Worm (Caenorhabditis elegans): Measurements from ENCODE around the gene F55C12.2.

Gene F55C12.2

DNA sequence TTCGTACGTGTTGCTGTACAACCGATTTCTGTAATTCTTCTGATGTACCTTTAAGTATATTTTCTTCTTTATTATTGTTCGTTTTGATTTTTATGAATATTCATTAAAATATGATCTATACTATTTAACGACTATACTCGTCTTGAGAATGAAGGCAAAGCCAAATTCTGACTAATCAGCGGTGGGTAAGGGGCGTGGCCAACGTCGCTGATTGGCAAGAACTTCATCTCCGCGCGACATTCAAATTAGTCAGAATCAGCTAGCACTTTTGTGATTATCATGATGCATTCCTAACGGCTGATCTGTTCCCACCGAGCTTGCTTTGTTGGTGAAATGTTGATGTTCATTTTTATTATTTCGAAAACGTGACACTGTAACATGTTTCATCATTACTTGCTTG, 9.7 kb upstream of the F55C12.2 start:
- TF ChIP-seq aha-1 (tag) (no peak), Y75B8A.6 (GFP tag; IDR thresholded peaks at IDR 0.05) (no peak), lin-15B (tag; optimal IDR thresholded peaks at IDR 0.05) (no peak), aly-2 (tag; optimal IDR thresholded peaks at IDR 0.05) (no peak), mes-2 (tag; optimal IDR thresholded peaks at IDR 0.05; ENCODE audit: poor library complexity, severe bottlenecking) (peak; percentile 35), ama-1 (optimal IDR thresholded peaks at IDR 0.05) (peak; percentile 36), nhr-41 (GFP tag; IDR thresholded peaks at IDR 0.05) (no peak), lin-29 (GFP tag; IDR thresholded peaks at IDR 0.05) (no peak), php-3 (GFP tag; IDR thresholded peaks at IDR 0.05) (0 out of 2 replicates have a peak, but pooled peaks have one; percentile 20), T26A8.4 (GFP tag; IDR thresholded peaks at IDR 0.05) (no peak), dmd-6 (GFP tag; IDR thresholded peaks at IDR 0.05) (no peak), nhr-28 (tag; optimal IDR thresholded peaks at IDR 0.05) (peak; percentile 24)

DNA sequence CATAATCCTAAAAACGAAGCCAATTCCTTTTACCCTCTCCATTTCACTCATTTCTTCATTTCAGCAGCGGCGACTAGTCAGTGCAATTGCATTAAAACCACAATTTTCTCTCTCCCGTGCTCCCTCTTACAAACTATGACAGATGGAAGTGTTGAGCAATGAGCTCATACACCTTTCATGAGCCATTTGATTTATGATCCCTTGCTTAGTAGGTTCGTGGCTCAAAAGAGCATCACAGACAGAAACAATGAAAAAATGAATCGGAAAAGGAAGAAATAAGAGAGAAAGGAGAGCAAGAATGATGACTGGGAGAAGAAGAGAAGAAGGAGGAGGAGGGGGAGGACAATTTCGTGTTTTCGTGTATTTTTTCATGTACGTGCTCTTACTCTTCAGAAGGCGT, 5.1 kb upstream of the F55C12.2 start:
- TF ChIP-seq gei-8 (GFP tag; optimal IDR thresholded peaks at IDR 0.05) (no peak), ceh-20 (GFP tag; IDR thresholded peaks at IDR 0.05) (peak; percentile 35; the same call in 1 of the 2 replicates), unc-62 (GFP tag; optimal IDR thresholded peaks at IDR 0.05 in 1 of 2) (peak in 1 of 2 experiments; percentile 93), unc-62 (tag; optimal IDR thresholded peaks at IDR 0.05) (no peak)

DNA sequence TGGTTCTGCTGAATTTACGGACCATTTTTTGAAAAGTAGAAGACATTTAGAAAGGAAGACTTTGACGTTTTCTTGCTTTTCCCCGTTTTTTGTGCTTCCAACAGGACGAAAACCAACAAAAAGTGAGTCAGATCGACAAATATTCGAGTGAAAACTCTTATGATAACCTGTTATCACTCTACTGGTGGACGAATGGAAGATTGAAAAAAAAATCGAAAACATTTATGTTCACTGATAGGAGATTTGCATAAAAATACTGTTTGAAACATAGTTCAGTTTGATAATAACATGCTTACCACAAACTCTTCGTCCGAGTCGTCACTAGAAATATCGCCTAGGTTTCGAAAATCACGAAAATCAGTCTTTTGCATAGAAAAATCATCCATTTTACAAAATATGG, 4.2 kb upstream of the F55C12.2 start:
- TF ChIP-seq nhr-28 (tag; optimal IDR thresholded peaks at IDR 0.05) (peak; percentile 76), ama-1 (optimal IDR thresholded peaks at IDR 0.05) (no peak), zip-2 (tag; optimal IDR thresholded peaks at IDR 0.05) (no peak), egl-43 (GFP tag; IDR thresholded peaks at IDR 0.05) (no peak), pqm-1 (tag; optimal IDR thresholded peaks at IDR 0.05) (peak; percentile 25), arid-1 (GFP tag; conservative IDR thresholded peaks at IDR 0.05) (no peak), dve-1 (tag; optimal IDR thresholded peaks at IDR 0.05; ENCODE audit: insufficient read depth) (peak; percentile 0), hlh-11 (tag; optimal IDR thresholded peaks at IDR 0.05) (peak; percentile 16), gei-8 (GFP tag; optimal IDR thresholded peaks at IDR 0.05) (no peak), daf-16 (GFP tag; optimal IDR thresholded peaks at IDR 0.05) (no peak), daf-16 (tag; optimal IDR thresholded peaks at IDR 0.05) (peak; percentile 56)

DNA sequence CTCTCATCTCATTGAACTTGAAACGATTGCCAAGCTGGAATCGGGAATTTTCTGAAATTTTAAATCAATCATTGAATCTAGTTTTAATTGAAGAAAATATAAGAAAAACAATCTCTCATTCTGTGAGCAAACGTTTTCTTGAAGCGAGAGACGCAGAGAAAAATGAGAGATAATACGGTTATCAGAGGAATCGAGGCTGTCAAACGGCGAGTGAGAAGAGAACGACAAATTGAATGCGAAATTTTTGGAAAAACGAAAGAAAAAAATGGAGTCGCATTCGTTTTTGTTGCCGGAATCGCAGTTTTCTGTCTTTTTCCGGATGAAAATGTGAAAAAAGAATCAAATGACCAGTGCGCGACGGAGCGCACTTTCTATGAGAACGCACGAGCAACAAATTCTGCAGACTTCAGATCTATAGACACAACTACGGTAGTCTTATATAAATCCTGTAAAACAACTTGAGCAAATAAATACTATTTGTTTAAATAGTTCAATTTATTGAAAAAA, 3.0 kb upstream of the F55C12.2 start, which contains the start of gene tex-2:
Gene tex-2 (minus strand): TSS at position 51 of the 507 bp plus-strand sequence.
- TF ChIP-seq dve-1 (tag; optimal IDR thresholded peaks at IDR 0.05; ENCODE audit: insufficient read depth): peak; percentile 86
- no peak for TF ChIP-seq zfp-2 (tag; optimal IDR thresholded peaks at IDR 0.05)
- peak; percentile 10 for TF ChIP-seq lin-13 (GFP tag; optimal IDR thresholded peaks at IDR 0.05)
- TF ChIP-seq nhr-10 (tag; optimal IDR thresholded peaks at IDR 0.05): no peak
- no peak for TF ChIP-seq spr-1 (tag; optimal IDR thresholded peaks at IDR 0.05)
- TF ChIP-seq mes-2 (tag; optimal IDR thresholded peaks at IDR 0.05; ENCODE audit: poor library complexity, severe bottlenecking): peak; percentile 71
- peak; percentile 2 for TF ChIP-seq dpl-1 (GFP tag; optimal IDR thresholded peaks at IDR 0.05)
- peak; percentile 49 for TF ChIP-seq unc-130 (GFP tag; optimal IDR thresholded peaks at IDR 0.05)
- TF ChIP-seq set-16 (GFP tag; IDR thresholded peaks at IDR 0.05): no peak
- TF ChIP-seq dmd-6 (GFP tag; IDR thresholded peaks at IDR 0.05): peak; percentile 79
- TF ChIP-seq arid-1 (GFP tag; conservative IDR thresholded peaks at IDR 0.05): no peak
- TF ChIP-seq mdl-1 (tag; optimal IDR thresholded peaks at IDR 0.05): peak in 1 of 2 experiments; percentile 24
- no peak for TF ChIP-seq daf-16 (GFP tag; optimal IDR thresholded peaks at IDR 0.05)
- TF ChIP-seq daf-16 (tag; optimal IDR thresholded peaks at IDR 0.05): peak; percentile 64
- TF ChIP-seq hlh-11 (tag; optimal IDR thresholded peaks at IDR 0.05): peak; percentile 72
- peak in 1 of 2 experiments; percentile 30 for TF ChIP-seq lsy-2 (tag; optimal IDR thresholded peaks at IDR 0.05)
- TF ChIP-seq T20F7.1 (GFP tag; optimal IDR thresholded peaks at IDR 0.05): peak; percentile 68
- peak; percentile 26 for TF ChIP-seq pqm-1 (tag; optimal IDR thresholded peaks at IDR 0.05)
- no peak for TF ChIP-seq ces-1 (GFP tag; optimal IDR thresholded peaks at IDR 0.05)
- TF ChIP-seq hmg-1.1 (GFP tag; IDR thresholded peaks at IDR 0.05): 0 out of 2 replicates have a peak, but pooled peaks have one; percentile 8
- TF ChIP-seq F37D6.2 (tag; optimal IDR thresholded peaks at IDR 0.05): peak; percentile 17
- no peak for TF ChIP-seq aha-1 (tag)
- peak; percentile 19 for TF ChIP-seq hlh-30 (tag; optimal IDR thresholded peaks at IDR 0.05; ENCODE audit: insufficient read depth)
- TF ChIP-seq nhr-28 (tag; optimal IDR thresholded peaks at IDR 0.05): peak; percentile 90
- TF ChIP-seq lin-38 (GFP tag; IDR thresholded peaks at IDR 0.05): peak; percentile 88
- TF ChIP-seq mep-1 (tag; optimal IDR thresholded peaks at IDR 0.05): peak; percentile 53
- TF ChIP-seq fkh-10 (GFP tag; optimal IDR thresholded peaks at IDR 0.05): peak; percentile 43
- TF ChIP-seq unc-39 (tag; optimal IDR thresholded peaks at IDR 0.05): no peak
- peak; percentile 61; the same call in 1 of the 2 replicates for TF ChIP-seq tra-1 (GFP tag; IDR thresholded peaks at IDR 0.05)
- TF ChIP-seq hif-1 (tag; optimal IDR thresholded peaks at IDR 0.05): peak in 1 of 2 experiments; percentile 14
